Worm (Caenorhabditis elegans) whole organism, L4 larva: ENCODE results near the gene nasp-1.

ENCODE experiments used
- ama-1 ChIP-seq: fragments of 150-350 bp; optimal IDR thresholded peaks from 2 replicates; lab custom pipeline; 2014; ENCODE audit warnings: inconsistent platforms, mixed read lengths
- ces-1 ChIP-seq: fragments of 150-350 bp; sonication (generic microtip); optimal IDR thresholded peaks from 4 replicates; lab custom pipeline; 2014; ENCODE audit warnings: missing biosample characterization, missing genetic modification reagents, missing genetic modification characterization
- daf-16 ChIP-seq, 3 experiments: sonication (generic microtip); optimal IDR thresholded peaks; 2 replicates each; lab custom pipeline; 2016 to 2017; ENCODE audit warnings: missing genetic modification characterization in 3 of 3, missing genetic modification reagents in 3 of 3, mild to moderate bottlenecking in 2 of 3, missing compliant biosample characterization in 2 of 3, missing biosample characterization in 1 of 3, moderate library complexity in 1 of 3
- duxl-1 ChIP-seq: sonication (generic microtip); optimal IDR thresholded peaks from 2 replicates; lab custom pipeline; 2016; ENCODE audit warnings: mild to moderate bottlenecking, missing genetic modification characterization, moderate library complexity, missing compliant biosample characterization; ENCODE audit not compliant: poor library complexity
- egl-27 ChIP-seq: sonication (generic microtip); optimal IDR thresholded peaks from 3 replicates; lab custom pipeline; 2017; ENCODE audit warnings: missing biosample characterization, missing genetic modification reagents, missing genetic modification characterization
- mep-1 ChIP-seq: fragments of 150-350 bp; sonication (generic microtip); optimal IDR thresholded peaks from 3 replicates; lab custom pipeline; 2014; ENCODE audit warnings: missing biosample characterization, missing genetic modification characterization
- nhr-76 ChIP-seq: fragments of 150-350 bp; optimal IDR thresholded peaks from 2 replicates; lab custom pipeline; 2014; ENCODE audit warnings: missing biosample characterization, missing genetic modification characterization
- pha-4 ChIP-seq, 2 experiments: fragments of 150-350 bp in 1 of 2; fragments of 200-800 bp in 1 of 2; sonication (Bioruptor generic) in 1 of 2; IDR thresholded peaks in 1 of 2; optimal IDR thresholded peaks in 1 of 2; 2 replicates each; pipeline versions ENCODE4 v1.3.6 to Lab custom; 2014 to 2022; ENCODE audit warnings: missing genetic modification characterization in 2 of 2, missing genetic modification reagents in 2 of 2, missing biosample characterization in 1 of 2, missing compliant biosample characterization in 1 of 2
- pqm-1 ChIP-seq: sonication (generic microtip); optimal IDR thresholded peaks from 2 replicates; lab custom pipeline; 2017; ENCODE audit warnings: missing biosample characterization, missing genetic modification characterization
- snpc-4 ChIP-seq: fragments of 150-350 bp; optimal IDR thresholded peaks from 2 replicates; lab custom pipeline; 2014; ENCODE audit warnings: missing biosample characterization, missing genetic modification characterization
- zag-1 ChIP-seq: fragments of 150-350 bp; optimal IDR thresholded peaks from 2 replicates; lab custom pipeline; 2014; ENCODE audit warnings: missing biosample characterization, missing genetic modification characterization

- no peak for TF ChIP-seq duxl-1 (tag; lab: Kevin White, UChicago)
- TF ChIP-seq ces-1 (GFP tag; lab: Kevin White, UChicago) = no peak
- TF ChIP-seq pha-4 (GFP tag; IDR thresholded peaks at IDR 0.05; lab: Robert Waterston, UW) = no peak
- no peak for TF ChIP-seq pha-4 (tag; optimal IDR thresholded peaks at IDR 0.05; lab: Kevin White, UChicago)
- no peak for TF ChIP-seq nhr-76 (tag; lab: Kevin White, UChicago)
- no peak for TF ChIP-seq mep-1
- TF ChIP-seq zag-1 (tag; lab: Kevin White, UChicago) = no peak
- no peak for TF ChIP-seq snpc-4 (tag; lab: Kevin White, UChicago)
- TF ChIP-seq egl-27 (tag; lab: Kevin White, UChicago) = no peak
- no peak for TF ChIP-seq daf-16 (GFP tag; optimal IDR thresholded peaks at IDR 0.05; lab: Kevin White, UChicago)
- no peak for TF ChIP-seq daf-16 (tag; optimal IDR thresholded peaks at IDR 0.05; lab: Kevin White, UChicago)
- no peak for TF ChIP-seq ama-1 (lab: Kevin White, UChicago)
- TF ChIP-seq pqm-1 = no peak
Measured at ce11 chrII:11134828-11135227, 28.4 kb downstream of the nasp-1 start, which contains the start of gene F40F8.5.
